Fruit fly (Drosophila melanogaster) S2 (cell line): ENCODE data around the gene Snx21.

ENCODE experiments used
- CG8478 ChIP-seq: fragments of >200 bp; optimal IDR thresholded peaks from 2 replicates; lab custom pipeline; 2018
- CTCF ChIP-seq, 2 experiments: fragments of >200 bp; optimal IDR thresholded peaks; 2 replicates each; lab custom pipeline; 2018

dm6 chr2L:2808038-2808699, 42.7 kb upstream of the Snx21 start:
- TF ChIP-seq CG8478, result no peak
- TF ChIP-seq CTCF (optimal IDR thresholded peaks at IDR 0.05; lab: Kevin White, UChicago), result no peak
